Worm (Caenorhabditis elegans): ENCODE results near the gene gnrr-7.

The gnrr-7 gene

ce11 chrX:11199155-11199554, 13.6 kb downstream of the gnrr-7 start, which contains the start of gene col-178:
Gene col-178 (plus strand): TSS chrX:11199455.
- TF ChIP-seq cnd-1 (tag; optimal IDR thresholded peaks at IDR 0.05), result no peak
- no peak for TF ChIP-seq tbx-8 (GFP tag; optimal IDR thresholded peaks at IDR 0.05)
- TF ChIP-seq blmp-1 (tag; optimal IDR thresholded peaks at IDR 0.05), result no peak
- TF ChIP-seq mls-2 (tag; optimal IDR thresholded peaks at IDR 0.05), result no peak
- no peak for TF ChIP-seq flh-1 (GFP tag; optimal IDR thresholded peaks at IDR 0.05)
- no peak for TF ChIP-seq M03D4.4 (tag; optimal IDR thresholded peaks at IDR 0.05)
- no peak for TF ChIP-seq pha-4 (tag; optimal IDR thresholded peaks at IDR 0.05)
- TF ChIP-seq nhr-12 (tag; optimal IDR thresholded peaks at IDR 0.05), result no peak
- TF ChIP-seq snpc-4 (tag; optimal IDR thresholded peaks at IDR 0.05), result no peak
- no peak for TF ChIP-seq ztf-11 (tag; optimal IDR thresholded peaks at IDR 0.05)
- TF ChIP-seq nhr-76 (tag; optimal IDR thresholded peaks at IDR 0.05), result no peak
- TF ChIP-seq unc-62 (GFP tag; optimal IDR thresholded peaks at IDR 0.05), result no peak
- TF ChIP-seq ham-2 (GFP tag; optimal IDR thresholded peaks at IDR 0.05), result no peak

ce11 chrX:11201165-11201564, 15.6 kb downstream of the gnrr-7 start, which contains the start of gene col-179:
Gene col-179 (plus strand): TSS chrX:11201465.
- TF ChIP-seq ham-2 (GFP tag; optimal IDR thresholded peaks at IDR 0.05) (no peak), lin-32 (GFP tag; optimal IDR thresholded peaks at IDR 0.05) (no peak), elt-1 (tag; optimal IDR thresholded peaks at IDR 0.05; ENCODE audit: borderline replicate concordance, insufficient read depth) (no peak), nhr-237 (tag; optimal IDR thresholded peaks at IDR 0.05) (no peak), M03D4.4 (tag; optimal IDR thresholded peaks at IDR 0.05) (no peak), blmp-1 (tag; optimal IDR thresholded peaks at IDR 0.05) (no peak), tbx-8 (GFP tag; optimal IDR thresholded peaks at IDR 0.05) (no peak), nhr-76 (tag; optimal IDR thresholded peaks at IDR 0.05) (no peak), ceh-83 (GFP tag; optimal IDR thresholded peaks at IDR 0.05) (no peak), ceh-43 (GFP tag; optimal IDR thresholded peaks at IDR 0.05) (no peak), mep-1 (tag; optimal IDR thresholded peaks at IDR 0.05) (no peak), nhr-2 (tag; optimal IDR thresholded peaks at IDR 0.05) (no peak), unc-120 (tag; optimal IDR thresholded peaks at IDR 0.05; ENCODE audit: poor library complexity, severe bottlenecking) (no peak), lin-13 (tag; optimal IDR thresholded peaks at IDR 0.05) (no peak), pha-4 (tag; optimal IDR thresholded peaks at IDR 0.05) (no peak), flh-1 (GFP tag; optimal IDR thresholded peaks at IDR 0.05) (no peak)

ce11 chrX:11203773-11204172, 18.2 kb downstream of the gnrr-7 start, which contains the start of gene C34F6.11:
Gene C34F6.11 (minus strand): TSS chrX:11203932.
- TF ChIP-seq snpc-4 (tag; optimal IDR thresholded peaks at IDR 0.05) (no peak), flh-1 (GFP tag; optimal IDR thresholded peaks at IDR 0.05) (no peak), ham-2 (GFP tag; optimal IDR thresholded peaks at IDR 0.05) (no peak), ceh-39 (tag; optimal IDR thresholded peaks at IDR 0.05) (no peak), ztf-11 (tag; optimal IDR thresholded peaks at IDR 0.05) (no peak), bed-3 (GFP tag; optimal IDR thresholded peaks at IDR 0.05) (no peak), unc-120 (tag; optimal IDR thresholded peaks at IDR 0.05; ENCODE audit: poor library complexity, severe bottlenecking) (no peak), elt-1 (tag; optimal IDR thresholded peaks at IDR 0.05; ENCODE audit: borderline replicate concordance, insufficient read depth) (no peak)

- TF ChIP-seq ceh-43 (GFP tag; optimal IDR thresholded peaks at IDR 0.05) (no peak), nhr-28 (tag; optimal IDR thresholded peaks at IDR 0.05) (no peak), M03D4.4 (tag; optimal IDR thresholded peaks at IDR 0.05) (peak; percentile 40), elt-3 (tag; optimal IDR thresholded peaks at IDR 0.05) (peak; percentile 2), ces-1 (GFP tag; optimal IDR thresholded peaks at IDR 0.05) (peak; percentile 52), flh-1 (GFP tag; optimal IDR thresholded peaks at IDR 0.05) (no peak), unc-39 (tag; optimal IDR thresholded peaks at IDR 0.05) (no peak), elt-1 (tag; optimal IDR thresholded peaks at IDR 0.05; ENCODE audit: borderline replicate concordance, insufficient read depth) (no peak), blmp-1 (tag; optimal IDR thresholded peaks at IDR 0.05) (peak; percentile 14), nhr-76 (tag; optimal IDR thresholded peaks at IDR 0.05) (no peak), mab-5 (tag; optimal IDR thresholded peaks at IDR 0.05) (no peak), nhr-12 (tag; optimal IDR thresholded peaks at IDR 0.05) (no peak), nhr-2 (tag; optimal IDR thresholded peaks at IDR 0.05) (peak; percentile 55), sem-2 (GFP tag; optimal IDR thresholded peaks at IDR 0.05) (no peak), pha-4 (tag; optimal IDR thresholded peaks at IDR 0.05) (peak; percentile 59), tbx-8 (GFP tag; optimal IDR thresholded peaks at IDR 0.05) (no peak), lin-13 (tag; optimal IDR thresholded peaks at IDR 0.05) (peak; percentile 64), hlh-1 (tag; optimal IDR thresholded peaks at IDR 0.05) (peak; percentile 48), cnd-1 (tag; optimal IDR thresholded peaks at IDR 0.05) (peak; percentile 25), snpc-4 (tag; optimal IDR thresholded peaks at IDR 0.05) (no peak), ceh-83 (GFP tag; optimal IDR thresholded peaks at IDR 0.05) (no peak), lin-32 (GFP tag; optimal IDR thresholded peaks at IDR 0.05) (no peak), drap-1 (GFP tag; optimal IDR thresholded peaks at IDR 0.05) (peak; percentile 27), zip-8 (tag; optimal IDR thresholded peaks at IDR 0.05) (no peak), lsy-2 (tag; optimal IDR thresholded peaks at IDR 0.05) (peak; percentile 20), unc-120 (tag; optimal IDR thresholded peaks at IDR 0.05; ENCODE audit: poor library complexity, severe bottlenecking) (peak; percentile 2), mep-1 (tag; optimal IDR thresholded peaks at IDR 0.05) (peak; percentile 89), mls-2 (tag; optimal IDR thresholded peaks at IDR 0.05) (peak; percentile 10), bed-3 (GFP tag; optimal IDR thresholded peaks at IDR 0.05) (peak; percentile 2), ceh-39 (tag; optimal IDR thresholded peaks at IDR 0.05) (peak; percentile 59), unc-62 (GFP tag; optimal IDR thresholded peaks at IDR 0.05) (peak; percentile 48), ztf-11 (tag; optimal IDR thresholded peaks at IDR 0.05) (no peak), nhr-237 (tag; optimal IDR thresholded peaks at IDR 0.05) (peak; percentile 43), sptf-1 (tag; optimal IDR thresholded peaks at IDR 0.05) (peak; percentile 50), ham-2 (GFP tag; optimal IDR thresholded peaks at IDR 0.05) (no peak)
Measured at ce11 chrX:11206953-11207352, 21.4 kb downstream of the gnrr-7 start, which contains the start of gene hst-2. Gene hst-2 (minus strand): TSS chrX:11207155.
